Fruit fly (Drosophila melanogaster) whole organism, embryonic: ENCODE measurements around the gene CG4497.
A peak's percentile ranks its signal among the peaks of the same experiment; 100 is the strongest.

ENCODE experiments used
- Abd-B ChIP-seq: fragments of 200-800 bp; sonication (Bioruptor generic); optimal IDR thresholded peaks from 2 replicates; lab custom pipeline; 2018; ENCODE audit warnings: missing biosample characterization, mild to moderate bottlenecking, missing genetic modification characterization, moderate library complexity
- Antp ChIP-seq: fragments of 200-800 bp; sonication (Bioruptor generic); optimal IDR thresholded peaks from 3 replicates; lab custom pipeline; 2016; ENCODE audit warnings: missing biosample characterization, missing genetic modification characterization
- Atf-2 ChIP-seq: fragments of 200-800 bp; sonication (Bioruptor generic); optimal IDR thresholded peaks from 2 replicates; lab custom pipeline; 2016; ENCODE audit warnings: missing biosample characterization, missing genetic modification characterization
- B-H2 ChIP-seq: fragments of 200-800 bp; sonication (Bioruptor generic); optimal IDR thresholded peaks from 2 replicates; lab custom pipeline; 2018; ENCODE audit warnings: missing biosample characterization, mild to moderate bottlenecking, missing genetic modification characterization
- CG10565 ChIP-seq: fragments of 200-800 bp; sonication (Bioruptor generic); optimal IDR thresholded peaks from 3 replicates; lab custom pipeline; 2016; ENCODE audit warnings: missing biosample characterization, mild to moderate bottlenecking, missing genetic modification characterization
- CG11093 ChIP-seq: fragments of 200-800 bp; sonication (Bioruptor generic); IDR thresholded peaks from 3 replicates; pipeline ENCODE4 v1.3.6; 2022; ENCODE audit warnings: missing biosample characterization, missing genetic modification characterization
- CG12104 ChIP-seq: fragments of 200-800 bp; sonication (Bioruptor generic); optimal IDR thresholded peaks from 3 replicates; lab custom pipeline; 2016; ENCODE audit warnings: missing biosample characterization, missing genetic modification characterization
- CG12391 ChIP-seq: fragments of 200-800 bp; sonication (Bioruptor generic); optimal IDR thresholded peaks from 3 replicates; lab custom pipeline; 2018; ENCODE audit warnings: missing biosample characterization, mild to moderate bottlenecking, missing genetic modification characterization, moderate library complexity
- CG14860 ChIP-seq: fragments of 200-800 bp; sonication (Bioruptor generic); IDR thresholded peaks from 3 replicates; pipeline ENCODE4 v1.3.6; 2022; ENCODE audit warnings: missing biosample characterization, missing genetic modification characterization; ENCODE audit not compliant: partially characterized antibody
- CG15011 ChIP-seq: fragments of 200-800 bp; sonication (Bioruptor generic); optimal IDR thresholded peaks from 3 replicates; lab custom pipeline; 2018; ENCODE audit warnings: missing biosample characterization, mild to moderate bottlenecking, missing genetic modification characterization
- CG17385 ChIP-seq: fragments of 200-800 bp; sonication (Bioruptor generic); optimal IDR thresholded peaks from 3 replicates; lab custom pipeline; 2018; ENCODE audit warnings: missing biosample characterization, mild to moderate bottlenecking, missing genetic modification characterization
- CG18011 ChIP-seq: fragments of 200-800 bp; sonication (Bioruptor generic); optimal IDR thresholded peaks from 2 replicates; lab custom pipeline; 2017; ENCODE audit warnings: missing biosample characterization, missing genetic modification characterization, mild to moderate bottlenecking, moderate library complexity, missing genotype
- CG3163 ChIP-seq: fragments of 200-800 bp; sonication (Bioruptor generic); optimal IDR thresholded peaks from 3 replicates; lab custom pipeline; 2016; ENCODE audit warnings: missing biosample characterization, missing genetic modification characterization
- CG4424 ChIP-seq: fragments of 200-800 bp; sonication (Bioruptor generic); optimal IDR thresholded peaks from 3 replicates; lab custom pipeline; 2016; ENCODE audit warnings: missing biosample characterization, missing genetic modification characterization
- CG5953 ChIP-seq: fragments of 200-800 bp; sonication (Bioruptor generic); IDR thresholded peaks from 2 replicates; pipeline ENCODE4 v1.3.6; 2022; ENCODE audit warnings: missing biosample characterization, missing genetic modification characterization
- CG9817 ChIP-seq: fragments of 200-800 bp; sonication (Bioruptor generic); optimal IDR thresholded peaks from 2 replicates; lab custom pipeline; 2018; ENCODE audit warnings: missing biosample characterization, mild to moderate bottlenecking, missing genetic modification characterization, moderate library complexity
- Dip2 ChIP-seq: fragments of 200-800 bp; sonication (Bioruptor generic); IDR thresholded peaks from 2 replicates; pipeline ENCODE4 v1.3.6; 2022; ENCODE audit warnings: missing biosample characterization, missing genetic modification characterization
- Dll ChIP-seq: fragments of 200-800 bp; sonication (Bioruptor generic); IDR thresholded peaks from 4 replicates; pipeline ENCODE4 v1.3.6; 2022; ENCODE audit warnings: missing biosample characterization, missing genetic modification characterization; ENCODE audit not compliant: partially characterized antibody
- Hand ChIP-seq: fragments of 200-800 bp; sonication (Bioruptor generic); optimal IDR thresholded peaks from 2 replicates; lab custom pipeline; 2017; ENCODE audit warnings: mild to moderate bottlenecking, missing biosample characterization, missing genetic modification reagents, missing genetic modification characterization
- MESR4 ChIP-seq: fragments of 200-800 bp; sonication (Bioruptor generic); optimal IDR thresholded peaks from 2 replicates; lab custom pipeline; 2018; ENCODE audit warnings: missing biosample characterization, mild to moderate bottlenecking, missing genetic modification characterization, moderate library complexity
- Med ChIP-seq: fragments of 200-800 bp; sonication (Bioruptor generic); peaks from one replicate; lab custom pipeline; 2016; ENCODE audit warnings: missing biosample characterization, missing genetic modification characterization, mild to moderate bottlenecking, inconsistent platforms, moderate library complexity
- NfI ChIP-seq: fragments of 200-800 bp; sonication (Bioruptor generic); optimal IDR thresholded peaks from 3 replicates; lab custom pipeline; 2018; ENCODE audit warnings: missing biosample characterization, mild to moderate bottlenecking, missing genetic modification characterization, moderate library complexity
- Optix ChIP-seq: fragments of 200-800 bp; sonication (Bioruptor generic); IDR thresholded peaks from 3 replicates; pipeline ENCODE4 v1.3.6; 2022; ENCODE audit warnings: missing biosample characterization, missing genetic modification characterization
- Ptx1 ChIP-seq: fragments of 200-800 bp; sonication (Bioruptor generic); IDR thresholded peaks from 2 replicates; pipeline ENCODE4 v1.3.6; 2022; ENCODE audit warnings: missing biosample characterization, missing genetic modification characterization
- Scr ChIP-seq: fragments of 200-800 bp; sonication (Bioruptor generic); IDR thresholded peaks from 2 replicates; pipeline ENCODE4 v1.3.6; 2022; ENCODE audit warnings: missing biosample characterization, missing genetic modification characterization; ENCODE audit not compliant: partially characterized antibody
- Sox100B ChIP-seq: fragments of 200-800 bp; sonication (Bioruptor generic); optimal IDR thresholded peaks from 3 replicates; lab custom pipeline; 2018; ENCODE audit warnings: missing biosample characterization, mild to moderate bottlenecking, missing genetic modification characterization
- Vsx1 ChIP-seq: fragments of 200-800 bp; sonication (Bioruptor generic); optimal IDR thresholded peaks from 2 replicates; lab custom pipeline; 2017; ENCODE audit warnings: missing biosample characterization, mild to moderate bottlenecking, missing genetic modification characterization, missing genetic modification reagents
- abd-A ChIP-seq: fragments of 200-800 bp; sonication (Bioruptor generic); optimal IDR thresholded peaks from 3 replicates; lab custom pipeline; 2019; ENCODE audit warnings: missing biosample characterization, mild to moderate bottlenecking, missing genetic modification characterization, moderate library complexity
- ato ChIP-seq: fragments of 200-800 bp; sonication (Bioruptor generic); IDR thresholded peaks from 2 replicates; pipeline ENCODE4 v1.3.6; 2022; ENCODE audit warnings: missing biosample characterization, missing genetic modification characterization; ENCODE audit not compliant: partially characterized antibody
- chif ChIP-seq, 2 experiments: fragments of 200-800 bp; sonication (Bioruptor generic); optimal IDR thresholded peaks; 3 replicates each; lab custom pipeline; 2016; ENCODE audit warnings: missing biosample characterization in 2 of 2, missing genetic modification characterization in 2 of 2
- chm ChIP-seq: fragments of 200-800 bp; sonication (Bioruptor generic); IDR thresholded peaks from 2 replicates; pipeline ENCODE4 v1.3.6; 2022; ENCODE audit warnings: missing biosample characterization, missing genetic modification characterization
- ci ChIP-seq: fragments of 200-800 bp; sonication (Bioruptor generic); IDR thresholded peaks from 3 replicates; pipeline ENCODE4 v1.3.6; 2022; ENCODE audit warnings: missing biosample characterization, missing genetic modification characterization
- croc ChIP-seq: fragments of 200-800 bp; sonication (Bioruptor generic); conservative IDR thresholded peaks from 3 replicates; pipeline ENCODE4 v1.3.6; 2022; ENCODE audit warnings: missing biosample characterization, missing genetic modification characterization
- hbn ChIP-seq: fragments of 200-800 bp; sonication (Bioruptor generic); IDR thresholded peaks from 2 replicates; pipeline ENCODE4 v1.3.6; 2022; ENCODE audit warnings: missing biosample characterization, missing genetic modification characterization; ENCODE audit not compliant: partially characterized antibody
- her ChIP-seq: fragments of 200-800 bp; sonication (Bioruptor generic); optimal IDR thresholded peaks from 2 replicates; lab custom pipeline; 2016; ENCODE audit warnings: missing biosample characterization, missing genetic modification characterization
- hth ChIP-seq: fragments of >200 bp; optimal IDR thresholded peaks from 2 replicates; lab custom pipeline; 2017; ENCODE audit warnings: inconsistent platforms
- jing ChIP-seq: fragments of 200-800 bp; sonication (Bioruptor generic); optimal IDR thresholded peaks from 2 replicates; lab custom pipeline; 2018; ENCODE audit warnings: missing biosample characterization, mild to moderate bottlenecking, missing genetic modification characterization
- ken ChIP-seq: fragments of 200-800 bp; sonication (Bioruptor generic); IDR thresholded peaks from 3 replicates; pipeline ENCODE4 v1.3.6; 2022; ENCODE audit warnings: missing biosample characterization, missing genetic modification characterization
- lmd ChIP-seq: fragments of 200-800 bp; sonication (Bioruptor generic); IDR thresholded peaks from 2 replicates; pipeline ENCODE4 v1.3.6; 2022; ENCODE audit warnings: missing biosample characterization, missing genetic modification characterization
- onecut ChIP-seq: fragments of 200-800 bp; sonication (Bioruptor generic); IDR thresholded peaks from 2 replicates; pipeline ENCODE4 v1.3.6; 2022; ENCODE audit warnings: missing biosample characterization, missing genetic modification characterization
- row ChIP-seq: fragments of 200-800 bp; sonication (Bioruptor generic); IDR thresholded peaks from 3 replicates; pipeline ENCODE4 v1.3.6; 2022; ENCODE audit warnings: missing biosample characterization, missing genetic modification characterization
- sd ChIP-seq: fragments of 200-800 bp; sonication (Bioruptor generic); optimal IDR thresholded peaks from 3 replicates; lab custom pipeline; 2018; ENCODE audit warnings: missing biosample characterization, mild to moderate bottlenecking, missing genetic modification characterization, moderate library complexity
- sens ChIP-seq: fragments of 200-800 bp; sonication (Bioruptor generic); peaks from one replicate; lab custom pipeline; 2016; ENCODE audit warnings: missing biosample characterization, missing genetic modification characterization
- seq ChIP-seq: fragments of 200-800 bp; sonication (Bioruptor generic); IDR thresholded peaks from 2 replicates; pipeline ENCODE4 v1.3.6; 2022; ENCODE audit warnings: missing biosample characterization, missing genetic modification characterization
- so ChIP-seq: fragments of 200-800 bp; sonication (Bioruptor generic); IDR thresholded peaks from 3 replicates; pipeline ENCODE4 v1.3.6; 2022; ENCODE audit warnings: missing biosample characterization, missing genetic modification characterization
- sqz ChIP-seq: fragments of 200-800 bp; sonication (Bioruptor generic); optimal IDR thresholded peaks from 3 replicates; lab custom pipeline; 2018; ENCODE audit warnings: missing biosample characterization, mild to moderate bottlenecking, missing genetic modification characterization
- tap ChIP-seq: fragments of 200-800 bp; optimal IDR thresholded peaks from 3 replicates; lab custom pipeline; 2019; ENCODE audit warnings: missing biosample characterization, mild to moderate bottlenecking, missing genetic modification characterization, moderate library complexity
- ttk ChIP-seq: fragments of 200-800 bp; sonication (Bioruptor generic); IDR thresholded peaks from 2 replicates; pipeline ENCODE4 v2.1.2; 2022; ENCODE audit warnings: missing biosample characterization, missing genetic modification characterization
- twi ChIP-seq: fragments of 200-800 bp; optimal IDR thresholded peaks from 2 replicates; lab custom pipeline; 2019; ENCODE audit warnings: missing biosample characterization, mild to moderate bottlenecking, missing genetic modification characterization, moderate library complexity
- usp ChIP-seq: fragments of >200 bp; optimal IDR thresholded peaks from 2 replicates; lab custom pipeline; 2017; ENCODE audit warnings: missing biosample characterization, missing genetic modification characterization
- zen ChIP-seq: fragments of 200-800 bp; sonication (Bioruptor generic); optimal IDR thresholded peaks from 3 replicates; lab custom pipeline; 2018; ENCODE audit warnings: missing biosample characterization, mild to moderate bottlenecking, missing genetic modification characterization, moderate library complexity

CG4497 gene

dm6 chr2L:7150775-7151174, 43.6 kb downstream of the CG4497 start (continued):
- TF ChIP-seq Dip2 (GFP tag; lab: Robert Waterston, UW) (no peak), Vsx1 (GFP tag; lab: Kevin White, UChicago) (peak; percentile 27), NfI (GFP tag; lab: Kevin White, UChicago) (peak; percentile 36), Antp (GFP tag; lab: Kevin White, UChicago) (no peak), tap (tag; lab: Kevin White, UChicago) (peak; percentile 37), CG12391 (tag; lab: Kevin White, UChicago) (peak; percentile 69), Hand (GFP tag; lab: Kevin White, UChicago) (no peak), Atf-2 (GFP tag; lab: Kevin White, UChicago) (no peak), CG18011 (GFP tag; lab: Kevin White, UChicago) (no peak), Dll (GFP tag; lab: Robert Waterston, UW) (no peak), sens (GFP tag; lab: Kevin White, UChicago) (peak; percentile 62), CG9817 (tag; lab: Kevin White, UChicago) (peak; percentile 34), row (GFP tag; lab: Robert Waterston, UW) (peak; percentile 80), usp (GFP tag; lab: Kevin White, UChicago) (no peak), twi (tag; lab: Kevin White, UChicago) (peak; percentile 57), sqz (peak; percentile 6), jing (no peak), abd-A (tag; lab: Kevin White, UChicago) (no peak), hbn (GFP tag; lab: Robert Waterston, UW) (no peak), chm (no peak), Scr (GFP tag; lab: Robert Waterston, UW) (no peak), ato (GFP tag; lab: Robert Waterston, UW) (no peak), CG17385 (peak; percentile 48), CG12104 (GFP tag; lab: Kevin White, UChicago) (no peak), croc (GFP tag; lab: Robert Waterston, UW) (no peak), Med (GFP tag; lab: Kevin White, UChicago) (peak; percentile 20), sd (tag; lab: Kevin White, UChicago) (peak; percentile 48), CG14860 (GFP tag; lab: Robert Waterston, UW) (no peak), Sox100B (peak; percentile 60), CG10565 (GFP tag; lab: Kevin White, UChicago) (no peak), hth (no peak), zen (tag; lab: Kevin White, UChicago) (no peak)

- TF ChIP-seq lmd (GFP tag; lab: Robert Waterston, UW), result peak; percentile 37
- TF ChIP-seq onecut (GFP tag; lab: Robert Waterston, UW), result no peak
- TF ChIP-seq chif (GFP tag; optimal IDR thresholded peaks at IDR 0.05; lab: Kevin White, UChicago), result peak; percentile 31 to 36
- 0 out of 3 replicates have a peak, but pooled peaks have one; percentile 32 for TF ChIP-seq so (GFP tag; lab: Robert Waterston, UW)
- no peak for TF ChIP-seq MESR4 (GFP tag; lab: Kevin White, UChicago)
- TF ChIP-seq CG4424 (GFP tag; lab: Kevin White, UChicago), result peak; percentile 45
- peak; percentile 17 for TF ChIP-seq her (GFP tag; lab: Kevin White, UChicago)
- no peak for TF ChIP-seq CG11093 (GFP tag; lab: Robert Waterston, UW)
- no peak for TF ChIP-seq CG15011 (GFP tag; lab: Kevin White, UChicago)
- TF ChIP-seq CG5953, result peak; percentile 52; the same call in 1 of the 2 replicates
- TF ChIP-seq ci (GFP tag; lab: Robert Waterston, UW), result peak; percentile 73
- TF ChIP-seq Abd-B (GFP tag; lab: Kevin White, UChicago), result peak; percentile 15
- no peak for TF ChIP-seq B-H2 (GFP tag; lab: Kevin White, UChicago)
- peak; percentile 33; the same call in 1 of the 3 replicates for TF ChIP-seq ken (GFP tag; lab: Robert Waterston, UW)
- TF ChIP-seq seq, result peak; percentile 33; the same call in 1 of the 2 replicates
- no peak for TF ChIP-seq CG3163 (GFP tag; lab: Kevin White, UChicago)
- TF ChIP-seq ttk (GFP tag; lab: Robert Waterston, UW), result peak; percentile 46; the same call in 1 of the 2 replicates
- TF ChIP-seq Optix (GFP tag; lab: Robert Waterston, UW), result 0 out of 3 replicates have a peak, but pooled peaks have one; percentile 39
- peak; percentile 73 for TF ChIP-seq Ptx1 (GFP tag; lab: Robert Waterston, UW)
Measured at dm6 chr2L:7148919-7149318, 45.5 kb downstream of the CG4497 start.
